Worm (Caenorhabditis elegans) whole organism, L1 larva: ENCODE data around the gene pir-1.

Experiments used
- C34B4.2 ChIP-seq: sonication (generic microtip); optimal IDR thresholded peaks from 2 replicates; lab custom pipeline; 2017; ENCODE audit warnings: mild to moderate bottlenecking, missing genetic modification characterization, missing compliant biosample characterization
- ces-1 ChIP-seq: fragments of 150-350 bp; optimal IDR thresholded peaks from 2 replicates; lab custom pipeline; 2014; ENCODE audit warnings: missing biosample characterization, missing genetic modification reagents, missing genetic modification characterization
- jun-1 ChIP-seq: fragments of 150-350 bp; optimal IDR thresholded peaks from 2 replicates; lab custom pipeline; 2014; ENCODE audit warnings: missing biosample characterization, missing genetic modification reagents, missing genetic modification characterization
- nhr-11 ChIP-seq: fragments of 150-350 bp; optimal IDR thresholded peaks from 2 replicates; lab custom pipeline; 2014; ENCODE audit warnings: missing biosample characterization, missing genetic modification characterization
- nhr-12 ChIP-seq: sonication (generic microtip); optimal IDR thresholded peaks from 2 replicates; lab custom pipeline; 2017; ENCODE audit warnings: missing biosample characterization, missing genetic modification characterization
- ztf-11 ChIP-seq, 2 experiments: sonication (generic microtip); optimal IDR thresholded peaks; 2 replicates each; lab custom pipeline; 2016 to 2017; ENCODE audit warnings: missing genetic modification characterization in 2 of 2, missing biosample characterization in 1 of 2, missing compliant biosample characterization in 1 of 2

ce11 chrII:9196325-9196724 lies 19.2 kb downstream of the pir-1 start:
- no peak for TF ChIP-seq ces-1 (GFP tag; lab: Kevin White, UChicago)
- no peak for TF ChIP-seq jun-1 (tag; lab: Kevin White, UChicago)
- no peak for TF ChIP-seq nhr-11 (tag; lab: Kevin White, UChicago)
- TF ChIP-seq ztf-11 (tag; optimal IDR thresholded peaks at IDR 0.05; lab: Kevin White, UChicago): no peak
- no peak for TF ChIP-seq C34B4.2 (tag; lab: Kevin White, UChicago)
- TF ChIP-seq nhr-12 (tag; lab: Kevin White, UChicago): no peak
